Worm (Caenorhabditis elegans) whole organism, L4 larva: ENCODE results near the gene R01E6.5.

Experiments used
- F10B5.3 ChIP-seq: sonication (generic microtip); optimal IDR thresholded peaks from 2 replicates; lab custom pipeline; 2016; ENCODE audit warnings: mild to moderate bottlenecking, missing genetic modification characterization, missing compliant biosample characterization
- F37D6.2 ChIP-seq: sonication (generic microtip); optimal IDR thresholded peaks from 2 replicates; lab custom pipeline; 2016; ENCODE audit warnings: mild to moderate bottlenecking, missing genetic modification characterization, missing compliant biosample characterization
- F44E2.7 ChIP-seq: fragments of 200-800 bp; sonication (Bioruptor generic); IDR thresholded peaks from 2 replicates; pipeline ENCODE4 v2.1.2; 2022; ENCODE audit warnings: missing genetic modification characterization, missing compliant biosample characterization
- Y105C5A.15 ChIP-seq: fragments of 200-800 bp; sonication (Bioruptor generic); IDR thresholded peaks from 2 replicates; pipeline ENCODE4 v1.3.6; 2022; ENCODE audit warnings: missing genetic modification characterization, missing compliant biosample characterization
- Y5F2A.4 ChIP-seq: fragments of 200-800 bp; sonication (Bioruptor generic); optimal IDR thresholded peaks from 2 replicates; lab custom pipeline; 2018; ENCODE audit warnings: mild to moderate bottlenecking, missing genetic modification characterization, missing compliant biosample characterization
- ZK337.2 ChIP-seq: fragments of 200-800 bp; sonication (Bioruptor generic); IDR thresholded peaks from 2 replicates; pipeline ENCODE4 v1.3.6; 2022; ENCODE audit warnings: missing genetic modification reagents, missing genetic modification characterization, missing compliant biosample characterization
- ZK546.5 ChIP-seq, 2 experiments: sonication (generic microtip); optimal IDR thresholded peaks; 2 replicates each; lab custom pipeline; 2017; ENCODE audit warnings: missing biosample characterization in 2 of 2, missing genetic modification characterization in 2 of 2
- aha-1 ChIP-seq: fragments of 150-350 bp; peaks from one replicate; lab custom pipeline; 2014; ENCODE audit warnings: missing biosample characterization, missing genetic modification characterization
- aly-2 ChIP-seq: sonication (generic microtip); optimal IDR thresholded peaks from 2 replicates; lab custom pipeline; 2018; ENCODE audit warnings: missing biosample characterization, missing genetic modification characterization
- ama-1 ChIP-seq: fragments of 150-350 bp; optimal IDR thresholded peaks from 2 replicates; lab custom pipeline; 2014; ENCODE audit warnings: inconsistent platforms, mixed read lengths
- ceh-20 ChIP-seq: fragments of 200-800 bp; sonication (Bioruptor generic); IDR thresholded peaks from 2 replicates; pipeline ENCODE4 v1.3.6; 2022; ENCODE audit warnings: missing genetic modification reagents, missing genetic modification characterization, missing compliant biosample characterization
- ceh-32 ChIP-seq: sonication (generic microtip); optimal IDR thresholded peaks from 2 replicates; lab custom pipeline; 2016; ENCODE audit warnings: mild to moderate bottlenecking, missing genetic modification characterization, missing compliant biosample characterization; ENCODE audit not compliant: poor library complexity
- ceh-62 ChIP-seq: sonication (generic microtip); optimal IDR thresholded peaks from 2 replicates; lab custom pipeline; 2017; ENCODE audit warnings: missing biosample characterization, missing genetic modification characterization
- ceh-82 ChIP-seq: sonication (generic microtip); optimal IDR thresholded peaks from 2 replicates; lab custom pipeline; 2017; ENCODE audit warnings: missing biosample characterization, missing genetic modification characterization
- daf-12 ChIP-seq: fragments of 150-350 bp; optimal IDR thresholded peaks from 2 replicates; lab custom pipeline; 2014; ENCODE audit warnings: missing biosample characterization, missing genetic modification reagents, missing genetic modification characterization
- daf-16 ChIP-seq, 3 experiments: sonication (generic microtip); optimal IDR thresholded peaks; 2 replicates each; lab custom pipeline; 2016 to 2017; ENCODE audit warnings: missing genetic modification characterization in 3 of 3, missing genetic modification reagents in 3 of 3, mild to moderate bottlenecking in 2 of 3, missing compliant biosample characterization in 2 of 3, missing biosample characterization in 1 of 3, moderate library complexity in 1 of 3
- dmd-6 ChIP-seq: fragments of 200-800 bp; sonication (Bioruptor generic); IDR thresholded peaks from 2 replicates; pipeline ENCODE4 v1.3.6; 2022; ENCODE audit warnings: missing genetic modification reagents, missing genetic modification characterization, missing compliant biosample characterization
- dmd-9 ChIP-seq: fragments of 200-800 bp; sonication (Bioruptor generic); IDR thresholded peaks from 2 replicates; pipeline ENCODE4 v1.3.6; 2022; ENCODE audit warnings: missing genetic modification reagents, missing genetic modification characterization, missing compliant biosample characterization
- dpl-1 ChIP-seq: fragments of 150-350 bp; optimal IDR thresholded peaks from 2 replicates; lab custom pipeline; 2014; ENCODE audit warnings: missing biosample characterization, missing genetic modification reagents, missing genetic modification characterization
- egl-27 ChIP-seq: sonication (generic microtip); optimal IDR thresholded peaks from 3 replicates; lab custom pipeline; 2017; ENCODE audit warnings: missing biosample characterization, missing genetic modification reagents, missing genetic modification characterization
- fkh-10 ChIP-seq: fragments of 150-350 bp; optimal IDR thresholded peaks from 2 replicates; lab custom pipeline; 2014; ENCODE audit warnings: missing biosample characterization, missing genetic modification reagents, missing genetic modification characterization
- gei-8 ChIP-seq: fragments of 200-800 bp; sonication (Bioruptor generic); optimal IDR thresholded peaks from 2 replicates; lab custom pipeline; 2018; ENCODE audit warnings: mild to moderate bottlenecking, missing genetic modification characterization, missing compliant biosample characterization
- hif-1 ChIP-seq, 2 experiments: sonication (generic microtip); optimal IDR thresholded peaks; 2 replicates each; lab custom pipeline; 2016 to 2017; ENCODE audit warnings: missing compliant biosample characterization in 2 of 2, missing genetic modification characterization in 2 of 2, missing genetic modification reagents in 2 of 2, missing genotype in 2 of 2, mild to moderate bottlenecking in 1 of 2
- hlh-30 ChIP-seq: sonication (generic microtip); optimal IDR thresholded peaks from 2 replicates; lab custom pipeline; 2017; ENCODE audit warnings: antibody characterized with exemption, mild to moderate bottlenecking, missing genetic modification characterization, missing compliant biosample characterization; ENCODE audit not compliant: insufficient read depth
- hmg-1.1 ChIP-seq: fragments of 200-800 bp; sonication (Bioruptor generic); IDR thresholded peaks from 2 replicates; pipeline ENCODE4 v1.3.6; 2022; ENCODE audit warnings: missing genetic modification reagents, missing genetic modification characterization, missing compliant biosample characterization
- lin-15B ChIP-seq: fragments of 150-350 bp; sonication (generic microtip); optimal IDR thresholded peaks from 3 replicates; lab custom pipeline; 2014; ENCODE audit warnings: missing biosample characterization, missing genetic modification characterization
- lin-29 ChIP-seq: fragments of 200-800 bp; sonication (Bioruptor generic); IDR thresholded peaks from 2 replicates; pipeline ENCODE4 v1.3.6; 2022; ENCODE audit warnings: missing genetic modification reagents, missing genetic modification characterization, missing compliant biosample characterization
- lir-3 ChIP-seq: sonication (generic microtip); optimal IDR thresholded peaks from 2 replicates; lab custom pipeline; 2016; ENCODE audit warnings: mild to moderate bottlenecking, missing genetic modification characterization, missing compliant biosample characterization
- lsy-2 ChIP-seq, 2 experiments: fragments of 150-350 bp in 1 of 2; sonication (generic microtip) in 1 of 2; optimal IDR thresholded peaks; 2 replicates each; lab custom pipeline; 2014 to 2017; ENCODE audit warnings: missing biosample characterization in 2 of 2, missing genetic modification characterization in 2 of 2
- madf-5 ChIP-seq, 2 experiments: fragments of 200-800 bp; sonication (Bioruptor generic); IDR thresholded peaks; 2 replicates each; pipeline ENCODE4 v1.3.6; 2022; ENCODE audit warnings: missing compliant biosample characterization in 2 of 2, missing genetic modification characterization in 2 of 2
- madf-9 ChIP-seq: fragments of 200-800 bp; sonication (Bioruptor generic); conservative IDR thresholded peaks from 2 replicates; pipeline ENCODE4 v1.3.6; 2022; ENCODE audit warnings: missing genetic modification reagents, missing genetic modification characterization, missing compliant biosample characterization
- mep-1 ChIP-seq: fragments of 150-350 bp; sonication (generic microtip); optimal IDR thresholded peaks from 3 replicates; lab custom pipeline; 2014; ENCODE audit warnings: missing biosample characterization, missing genetic modification characterization
- nhr-102 ChIP-seq: sonication (generic microtip); optimal IDR thresholded peaks from 2 replicates; lab custom pipeline; 2016; ENCODE audit warnings: mild to moderate bottlenecking, missing genetic modification characterization, moderate library complexity, missing compliant biosample characterization
- nhr-11 ChIP-seq: fragments of 150-350 bp; optimal IDR thresholded peaks from 2 replicates; lab custom pipeline; 2014; ENCODE audit warnings: missing biosample characterization, missing genetic modification characterization
- nhr-111 ChIP-seq: fragments of 200-800 bp; sonication (Bioruptor generic); optimal IDR thresholded peaks from 2 replicates; lab custom pipeline; 2018; ENCODE audit warnings: mild to moderate bottlenecking, missing genetic modification characterization, missing compliant biosample characterization
- nhr-48 ChIP-seq: sonication (generic microtip); optimal IDR thresholded peaks from 2 replicates; lab custom pipeline; 2016; ENCODE audit warnings: mild to moderate bottlenecking, missing genetic modification characterization, missing compliant biosample characterization
- nhr-76 ChIP-seq: fragments of 150-350 bp; optimal IDR thresholded peaks from 2 replicates; lab custom pipeline; 2014; ENCODE audit warnings: missing biosample characterization, missing genetic modification characterization
- php-3 ChIP-seq: fragments of 200-800 bp; sonication (Bioruptor generic); IDR thresholded peaks from 2 replicates; pipeline ENCODE4 v1.3.6; 2022; ENCODE audit warnings: missing genetic modification reagents, missing genetic modification characterization, missing compliant biosample characterization
- spr-1 ChIP-seq: sonication (generic microtip); optimal IDR thresholded peaks from 2 replicates; lab custom pipeline; 2016; ENCODE audit warnings: mild to moderate bottlenecking, missing genetic modification characterization, missing compliant biosample characterization
- tra-1 ChIP-seq: fragments of 200-800 bp; sonication (Bioruptor generic); IDR thresholded peaks from 2 replicates; pipeline ENCODE4 v1.3.6; 2022; ENCODE audit warnings: missing genetic modification reagents, missing genetic modification characterization, missing compliant biosample characterization
- zfp-3 ChIP-seq: fragments of 200-800 bp; sonication (Bioruptor generic); conservative IDR thresholded peaks from 2 replicates; pipeline ENCODE4 v1.3.6; 2022; ENCODE audit warnings: missing genetic modification reagents, missing genetic modification characterization, missing compliant biosample characterization
- ztf-11 ChIP-seq: fragments of 150-350 bp; optimal IDR thresholded peaks from 2 replicates; lab custom pipeline; 2014; ENCODE audit warnings: missing biosample characterization, missing genetic modification characterization
- ztf-7 ChIP-seq: fragments of 150-350 bp; optimal IDR thresholded peaks from 2 replicates; lab custom pipeline; 2014; ENCODE audit warnings: missing biosample characterization, missing genetic modification characterization

R01E6.5 gene

DNA sequence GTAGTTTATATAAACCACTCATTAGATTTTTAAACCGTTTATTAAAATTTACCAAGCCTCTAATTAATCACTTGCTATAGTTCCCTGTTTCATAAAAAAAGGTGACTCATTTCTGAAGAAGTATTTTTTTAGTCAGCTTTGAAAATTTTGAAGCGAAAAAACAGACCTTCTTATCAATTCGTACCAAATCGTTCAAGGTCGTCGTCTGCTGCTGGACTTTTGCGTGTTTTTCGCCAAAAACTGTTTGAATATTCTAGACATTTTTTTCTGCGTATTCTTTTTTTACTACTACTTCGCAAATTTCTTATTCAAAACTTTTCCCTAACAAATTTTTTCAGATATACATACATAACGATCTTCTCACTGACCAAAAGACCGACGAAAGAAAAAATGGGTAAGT lies 5.4 kb downstream of the R01E6.5 start, which contains the start of gene cah-4:
Gene cah-4, plus strand, starts transcription at position 339 of the 400 bp plus-strand sequence.
- no peak for TF ChIP-seq F37D6.2 (tag; lab: Kevin White, UChicago)
- TF ChIP-seq ZK337.2 (GFP tag; lab: Robert Waterston, UW): 0 out of 2 replicates have a peak, but pooled peaks have one; percentile 17
- no peak for TF ChIP-seq lin-29 (GFP tag; lab: Robert Waterston, UW)
- TF ChIP-seq Y5F2A.4 (GFP tag; lab: Kevin White, UChicago): no peak
- TF ChIP-seq gei-8 (GFP tag; lab: Kevin White, UChicago): no peak
- no peak for TF ChIP-seq nhr-102 (tag; lab: Kevin White, UChicago)
- TF ChIP-seq aha-1 (tag; lab: Kevin White, UChicago): peak; percentile 69
- TF ChIP-seq F44E2.7 (GFP tag; lab: Robert Waterston, UW): no peak
- no peak for TF ChIP-seq F10B5.3 (tag; lab: Kevin White, UChicago)
- no peak for TF ChIP-seq madf-9 (GFP tag; lab: Robert Waterston, UW)
- TF ChIP-seq daf-16 (GFP tag; optimal IDR thresholded peaks at IDR 0.05; lab: Kevin White, UChicago): no peak
- TF ChIP-seq daf-16 (tag; optimal IDR thresholded peaks at IDR 0.05; lab: Kevin White, UChicago): no peak
- TF ChIP-seq ama-1 (lab: Kevin White, UChicago): peak; percentile 92
- TF ChIP-seq lin-15B (tag; lab: Kevin White, UChicago): no peak
- TF ChIP-seq, all 104 proteins: peak for 3

- TF ChIP-seq dmd-6: 0 out of 2 replicates have a peak, but pooled peaks have one; percentile 7
- peak; percentile 65 for TF ChIP-seq aha-1 (tag; lab: Kevin White, UChicago)
- no peak for TF ChIP-seq dpl-1 (GFP tag; lab: Kevin White, UChicago)
- TF ChIP-seq lsy-2 (tag; optimal IDR thresholded peaks at IDR 0.05; lab: Kevin White, UChicago): peak in 1 of 2 experiments; percentile 8
- TF ChIP-seq hif-1 (tag; optimal IDR thresholded peaks at IDR 0.05; lab: Kevin White, UChicago): no peak
- no peak for TF ChIP-seq Y105C5A.15 (GFP tag; lab: Robert Waterston, UW)
- TF ChIP-seq mep-1 (tag; lab: Kevin White, UChicago): peak; percentile 15
- no peak for TF ChIP-seq F44E2.7 (GFP tag; lab: Robert Waterston, UW)
- no peak for TF ChIP-seq php-3 (GFP tag; lab: Robert Waterston, UW)
- TF ChIP-seq dmd-9 (GFP tag; lab: Robert Waterston, UW): no peak
- peak; percentile 83 for TF ChIP-seq ama-1 (lab: Kevin White, UChicago)
- no peak for TF ChIP-seq lin-15B (tag; lab: Kevin White, UChicago)
- no peak for TF ChIP-seq hmg-1.1 (GFP tag; lab: Robert Waterston, UW)
- no peak for TF ChIP-seq nhr-111 (GFP tag; lab: Kevin White, UChicago)
- peak; percentile 25 for TF ChIP-seq fkh-10 (GFP tag; lab: Kevin White, UChicago)
Measured at ce11 chrX:13542757-13543156, 5.9 kb downstream of the R01E6.5 start.

DNA sequence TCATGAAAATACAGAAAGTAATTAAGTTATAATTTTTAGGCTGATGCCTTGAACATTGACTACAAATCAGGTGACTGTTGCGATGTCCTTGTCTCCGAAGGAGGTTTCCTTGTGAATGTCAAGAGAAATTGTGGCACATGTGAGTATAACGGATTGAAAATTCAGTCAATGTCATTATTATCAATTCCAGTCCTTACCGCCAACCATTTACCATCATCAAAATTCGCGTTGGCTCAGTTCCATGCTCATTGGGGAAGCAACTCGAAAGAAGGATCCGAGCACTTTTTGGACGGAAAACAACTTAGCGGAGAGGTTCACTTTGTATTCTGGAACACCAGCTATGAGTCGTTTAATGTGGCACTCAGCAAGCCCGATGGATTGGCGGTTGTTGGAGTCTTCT lies 6.5 kb downstream of the R01E6.5 start:
- TF ChIP-seq egl-27 (tag; lab: Kevin White, UChicago) (no peak), lir-3 (tag; lab: Kevin White, UChicago) (no peak), ceh-32 (tag; lab: Kevin White, UChicago) (no peak), ceh-82 (tag; lab: Kevin White, UChicago) (no peak), hlh-30 (tag; lab: Kevin White, UChicago) (peak; percentile 9), nhr-102 (tag; lab: Kevin White, UChicago) (no peak), ztf-11 (tag; lab: Kevin White, UChicago) (no peak), ama-1 (lab: Kevin White, UChicago) (peak; percentile 95), F44E2.7 (GFP tag; lab: Robert Waterston, UW) (no peak), aly-2 (tag; lab: Kevin White, UChicago) (no peak)

DNA sequence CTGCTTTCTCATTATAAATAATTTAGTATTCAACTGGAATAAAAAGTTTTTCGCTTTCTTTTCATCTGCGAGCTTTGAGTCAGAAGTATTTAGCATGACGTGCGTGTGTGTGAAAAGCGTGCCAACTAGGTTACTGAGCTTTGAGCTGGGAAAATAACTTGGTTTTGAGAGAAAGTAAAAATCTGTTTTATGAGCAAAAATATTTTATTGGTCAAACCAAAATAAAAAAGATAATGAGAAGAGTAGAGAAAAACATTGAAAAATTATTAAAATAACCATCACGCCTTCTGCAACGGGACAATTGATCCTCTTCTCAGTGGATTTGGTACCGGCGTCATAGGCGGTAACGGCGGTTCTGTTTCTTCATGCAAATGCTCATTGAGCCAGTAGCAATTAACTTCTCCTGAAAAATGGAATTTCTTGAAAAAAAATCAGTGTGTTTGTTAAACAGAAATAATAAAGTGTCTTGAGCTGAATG lies 7.7 kb downstream of the R01E6.5 start:
- no peak for TF ChIP-seq spr-1 (tag; lab: Kevin White, UChicago)
- TF ChIP-seq zfp-3 (GFP tag; lab: Robert Waterston, UW): peak; percentile 72; the same call in 1 of the 2 replicates
- no peak for TF ChIP-seq ceh-20 (GFP tag; lab: Robert Waterston, UW)
- no peak for TF ChIP-seq dpl-1 (GFP tag; lab: Kevin White, UChicago)
- TF ChIP-seq nhr-76: no peak
- no peak for TF ChIP-seq nhr-48 (tag; lab: Kevin White, UChicago)
- no peak for TF ChIP-seq hif-1 (tag; optimal IDR thresholded peaks at IDR 0.05; lab: Kevin White, UChicago)
- no peak for TF ChIP-seq nhr-11 (tag; lab: Kevin White, UChicago)
- no peak for TF ChIP-seq F44E2.7 (GFP tag; lab: Robert Waterston, UW)
- TF ChIP-seq aha-1 (tag; lab: Kevin White, UChicago): peak; percentile 51
- peak in 1 of 2 experiments; percentile 30 for TF ChIP-seq lsy-2 (tag; optimal IDR thresholded peaks at IDR 0.05; lab: Kevin White, UChicago)
- no peak for TF ChIP-seq ztf-7
- no peak for TF ChIP-seq ZK546.5 (tag; optimal IDR thresholded peaks at IDR 0.05; lab: Kevin White, UChicago)
- TF ChIP-seq ZK337.2 (GFP tag; lab: Robert Waterston, UW): no peak
- peak; percentile 74 for TF ChIP-seq mep-1 (tag; lab: Kevin White, UChicago)
- no peak for TF ChIP-seq ceh-62 (tag; lab: Kevin White, UChicago)
- no peak for TF ChIP-seq aly-2 (tag; lab: Kevin White, UChicago)
- TF ChIP-seq daf-12 (tag; lab: Kevin White, UChicago): no peak
- TF ChIP-seq tra-1 (GFP tag; lab: Robert Waterston, UW): 0 out of 2 replicates have a peak, but pooled peaks have one; percentile 19
- no peak for TF ChIP-seq madf-5 (GFP tag; IDR thresholded peaks at IDR 0.05; lab: Robert Waterston, UW)
